Fruit fly (Drosophila melanogaster) whole organism, prepupa: Measurements from ENCODE around the gene spen.
A peak's percentile ranks its signal among the peaks of the same experiment; 100 is the strongest.

Experiments
- Blimp-1 ChIP-seq: fragments of 200-800 bp; sonication (Bioruptor generic); optimal IDR thresholded peaks from 3 replicates; lab custom pipeline; 2017; ENCODE audit warnings: missing biosample characterization, missing genetic modification characterization, mild to moderate bottlenecking, moderate library complexity, missing genetic modification reagents
- CG10669 ChIP-seq: fragments of 200-800 bp; sonication (Bioruptor generic); optimal IDR thresholded peaks from 3 replicates; lab custom pipeline; 2018; ENCODE audit warnings: missing biosample characterization, mild to moderate bottlenecking, missing genetic modification characterization, moderate library complexity
- CG11294 ChIP-seq: fragments of 200-800 bp; sonication (Bioruptor generic); IDR thresholded peaks from 2 replicates; pipeline ENCODE4 v1.3.6; 2022; ENCODE audit warnings: missing biosample characterization, missing genetic modification characterization
- CG11762 ChIP-seq: fragments of 200-800 bp; sonication (Bioruptor generic); optimal IDR thresholded peaks from 3 replicates; lab custom pipeline; 2016; ENCODE audit warnings: missing biosample characterization, missing genetic modification characterization; ENCODE audit not compliant: insufficient read depth
- CG11902 ChIP-seq: fragments of 200-800 bp; sonication (Bioruptor generic); optimal IDR thresholded peaks from 3 replicates; lab custom pipeline; 2016; ENCODE audit warnings: missing biosample characterization, missing genetic modification characterization
- CG15336 ChIP-seq: fragments of 200-800 bp; sonication (Bioruptor generic); IDR thresholded peaks from 2 replicates; pipeline ENCODE4 v1.3.6; 2022; ENCODE audit warnings: missing biosample characterization, missing genetic modification characterization
- CG1621 ChIP-seq: fragments of 200-800 bp; sonication (Bioruptor generic); optimal IDR thresholded peaks from 3 replicates; lab custom pipeline; 2018; ENCODE audit warnings: missing biosample characterization, mild to moderate bottlenecking, missing genetic modification characterization
- CG16779 ChIP-seq: fragments of 200-800 bp; sonication (Bioruptor generic); optimal IDR thresholded peaks from 3 replicates; lab custom pipeline; 2017; ENCODE audit warnings: missing biosample characterization, mild to moderate bottlenecking, missing genetic modification characterization
- CG3032 ChIP-seq: fragments of 200-800 bp; optimal IDR thresholded peaks from 2 replicates; lab custom pipeline; 2019; ENCODE audit warnings: missing biosample characterization, mild to moderate bottlenecking, missing genetic modification characterization, moderate library complexity
- CG31627 ChIP-seq: fragments of 200-800 bp; sonication (Bioruptor generic); optimal IDR thresholded peaks from 3 replicates; lab custom pipeline; 2016; ENCODE audit warnings: missing biosample characterization, missing genetic modification characterization
- CG3919 ChIP-seq: fragments of 200-800 bp; sonication (Bioruptor generic); optimal IDR thresholded peaks from 3 replicates; lab custom pipeline; 2016; ENCODE audit warnings: missing biosample characterization, missing genetic modification characterization
- CG4318 ChIP-seq: fragments of 200-800 bp; sonication (Bioruptor generic); optimal IDR thresholded peaks from 3 replicates; lab custom pipeline; 2017; ENCODE audit warnings: missing biosample characterization, mild to moderate bottlenecking, missing genetic modification characterization
- CG6276 ChIP-seq: fragments of 200-800 bp; sonication (Bioruptor generic); optimal IDR thresholded peaks from 2 replicates; lab custom pipeline; 2017; ENCODE audit warnings: missing biosample characterization, mild to moderate bottlenecking, missing genetic modification characterization
- CG6792 ChIP-seq: fragments of 200-800 bp; sonication (Bioruptor generic); optimal IDR thresholded peaks from 3 replicates; lab custom pipeline; 2016; ENCODE audit warnings: missing biosample characterization, missing genetic modification characterization
- CG6854 ChIP-seq: fragments of 200-800 bp; sonication (Bioruptor generic); optimal IDR thresholded peaks from 2 replicates; lab custom pipeline; 2017; ENCODE audit warnings: missing biosample characterization, mild to moderate bottlenecking, missing genetic modification characterization
- CG7368 ChIP-seq: fragments of 200-800 bp; sonication (Bioruptor generic); optimal IDR thresholded peaks from 3 replicates; lab custom pipeline; 2016; ENCODE audit warnings: missing biosample characterization, missing genetic modification characterization
- CG8119 ChIP-seq: fragments of 200-800 bp; sonication (Bioruptor generic); IDR thresholded peaks from 3 replicates; pipeline ENCODE4 v1.3.6; 2022; ENCODE audit warnings: missing biosample characterization, missing genetic modification characterization
- CG8319 ChIP-seq: fragments of 200-800 bp; sonication (Bioruptor generic); optimal IDR thresholded peaks from 3 replicates; lab custom pipeline; 2016; ENCODE audit warnings: missing biosample characterization, missing genetic modification characterization
- CG8632 ChIP-seq: fragments of 200-800 bp; sonication (Bioruptor generic); optimal IDR thresholded peaks from 3 replicates; lab custom pipeline; 2016; ENCODE audit warnings: missing biosample characterization, missing genetic modification characterization
- CG9139 ChIP-seq: fragments of 200-800 bp; sonication (Bioruptor generic); optimal IDR thresholded peaks from 3 replicates; lab custom pipeline; 2017; ENCODE audit warnings: missing biosample characterization, mild to moderate bottlenecking, missing genetic modification characterization
- Eip78C ChIP-seq: fragments of 200-800 bp; sonication (Bioruptor generic); peaks from one replicate; lab custom pipeline; 2016; ENCODE audit warnings: missing biosample characterization, missing genetic modification characterization
- Ets21C ChIP-seq: fragments of 200-800 bp; sonication (Bioruptor generic); optimal IDR thresholded peaks from 3 replicates; lab custom pipeline; 2016; ENCODE audit warnings: missing biosample characterization, missing genetic modification characterization
- Gug ChIP-seq: fragments of 200-800 bp; sonication (Bioruptor generic); IDR thresholded peaks from 2 replicates; pipeline ENCODE4 v1.3.6; 2022; ENCODE audit warnings: missing biosample characterization, missing genetic modification characterization
- Hr38 ChIP-seq: sonication (Bioruptor generic); optimal IDR thresholded peaks from 2 replicates; lab custom pipeline; 2016; ENCODE audit warnings: missing biosample characterization, missing genetic modification characterization
- Hr39 ChIP-seq: fragments of 200-800 bp; sonication (Bioruptor generic); optimal IDR thresholded peaks from 2 replicates; lab custom pipeline; 2016; ENCODE audit warnings: missing biosample characterization, missing genetic modification characterization
- Hr4 ChIP-seq: fragments of 200-800 bp; sonication (Bioruptor generic); optimal IDR thresholded peaks from 3 replicates; lab custom pipeline; 2016; ENCODE audit warnings: missing biosample characterization, missing genetic modification characterization
- Lpt ChIP-seq: fragments of 200-800 bp; sonication (Bioruptor generic); optimal IDR thresholded peaks from 3 replicates; lab custom pipeline; 2016; ENCODE audit warnings: missing biosample characterization, missing genetic modification characterization
- Met ChIP-seq: fragments of 200-800 bp; sonication (Bioruptor generic); optimal IDR thresholded peaks from 3 replicates; lab custom pipeline; 2016; ENCODE audit warnings: missing biosample characterization, missing genetic modification characterization
- OdsH ChIP-seq: fragments of 200-800 bp; sonication (Bioruptor generic); optimal IDR thresholded peaks from 3 replicates; lab custom pipeline; 2016; ENCODE audit warnings: missing biosample characterization, missing genetic modification characterization
- Smox ChIP-seq: fragments of 200-800 bp; sonication (Bioruptor generic); optimal IDR thresholded peaks from 3 replicates; lab custom pipeline; 2016; ENCODE audit warnings: missing biosample characterization, missing genetic modification characterization
- Sox102F ChIP-seq: fragments of 200-800 bp; sonication (Bioruptor generic); optimal IDR thresholded peaks from 2 replicates; lab custom pipeline; 2016; ENCODE audit warnings: missing biosample characterization, mild to moderate bottlenecking, missing genetic modification characterization
- Sox14 ChIP-seq: fragments of 200-800 bp; sonication (Bioruptor generic); optimal IDR thresholded peaks from 3 replicates; lab custom pipeline; 2016; ENCODE audit warnings: missing biosample characterization, missing genetic modification characterization
- achi ChIP-seq: fragments of 200-800 bp; sonication (Bioruptor generic); optimal IDR thresholded peaks from 3 replicates; lab custom pipeline; 2016; ENCODE audit warnings: missing biosample characterization, missing genetic modification characterization
- acj6 ChIP-seq: fragments of 200-800 bp; sonication (Bioruptor generic); optimal IDR thresholded peaks from 3 replicates; lab custom pipeline; 2016; ENCODE audit warnings: missing biosample characterization, missing genetic modification characterization
- dac ChIP-seq: fragments of 200-800 bp; sonication (Bioruptor generic); optimal IDR thresholded peaks from 2 replicates; lab custom pipeline; 2017; ENCODE audit warnings: missing biosample characterization, mild to moderate bottlenecking, missing genetic modification characterization
- dsx ChIP-seq: fragments of 200-800 bp; optimal IDR thresholded peaks from 3 replicates; lab custom pipeline; 2019; ENCODE audit warnings: missing biosample characterization, mild to moderate bottlenecking, missing genetic modification characterization, moderate library complexity; ENCODE audit not compliant: poor library complexity, severe bottlenecking
- eg ChIP-seq: fragments of 200-800 bp; sonication (Bioruptor generic); IDR thresholded peaks from 3 replicates; pipeline ENCODE4 v1.3.6; 2022; ENCODE audit warnings: missing biosample characterization, missing genetic modification characterization
- esn ChIP-seq: fragments of 200-800 bp; sonication (Bioruptor generic); optimal IDR thresholded peaks from 2 replicates; lab custom pipeline; 2016; ENCODE audit warnings: missing biosample characterization, mild to moderate bottlenecking, missing genetic modification characterization, moderate library complexity
- fd59A ChIP-seq: fragments of 200-800 bp; sonication (Bioruptor generic); optimal IDR thresholded peaks from 2 replicates; lab custom pipeline; 2017; ENCODE audit warnings: missing biosample characterization, mild to moderate bottlenecking, missing genetic modification characterization, missing genetic modification reagents
- fd85E ChIP-seq: fragments of 200-800 bp; sonication (Bioruptor generic); optimal IDR thresholded peaks from 3 replicates; lab custom pipeline; 2016; ENCODE audit warnings: missing biosample characterization, missing genetic modification characterization
- fkh ChIP-seq: fragments of 200-800 bp; sonication (Bioruptor generic); optimal IDR thresholded peaks from 3 replicates; lab custom pipeline; 2017; ENCODE audit warnings: missing biosample characterization, mild to moderate bottlenecking, missing genetic modification characterization, moderate library complexity
- lz ChIP-seq: fragments of 200-800 bp; sonication (Bioruptor generic); optimal IDR thresholded peaks from 3 replicates; lab custom pipeline; 2016; ENCODE audit warnings: missing biosample characterization, missing genetic modification characterization
- pdm3 ChIP-seq: fragments of 200-800 bp; sonication (Bioruptor generic); optimal IDR thresholded peaks from 3 replicates; lab custom pipeline; 2016; ENCODE audit warnings: missing biosample characterization, missing genetic modification characterization
- salr ChIP-seq, 2 experiments: fragments of 200-800 bp; sonication (Bioruptor generic); optimal IDR thresholded peaks; 3 replicates each; lab custom pipeline; 2016 to 2018; ENCODE audit warnings: missing biosample characterization in 2 of 2, missing genetic modification characterization in 2 of 2, mild to moderate bottlenecking in 1 of 2
- spab ChIP-seq: fragments of 200-800 bp; sonication (Bioruptor generic); optimal IDR thresholded peaks from 2 replicates; lab custom pipeline; 2017; ENCODE audit warnings: missing biosample characterization, mild to moderate bottlenecking, missing genetic modification characterization, missing genetic modification reagents
- svp ChIP-seq: fragments of 200-800 bp; sonication (Bioruptor generic); peaks from one replicate; lab custom pipeline; 2016; ENCODE audit warnings: missing biosample characterization, missing genetic modification characterization
- topi ChIP-seq: fragments of 200-800 bp; sonication (Bioruptor generic); optimal IDR thresholded peaks from 3 replicates; lab custom pipeline; 2016; ENCODE audit warnings: missing biosample characterization, missing genetic modification characterization

The spen gene

DNA sequence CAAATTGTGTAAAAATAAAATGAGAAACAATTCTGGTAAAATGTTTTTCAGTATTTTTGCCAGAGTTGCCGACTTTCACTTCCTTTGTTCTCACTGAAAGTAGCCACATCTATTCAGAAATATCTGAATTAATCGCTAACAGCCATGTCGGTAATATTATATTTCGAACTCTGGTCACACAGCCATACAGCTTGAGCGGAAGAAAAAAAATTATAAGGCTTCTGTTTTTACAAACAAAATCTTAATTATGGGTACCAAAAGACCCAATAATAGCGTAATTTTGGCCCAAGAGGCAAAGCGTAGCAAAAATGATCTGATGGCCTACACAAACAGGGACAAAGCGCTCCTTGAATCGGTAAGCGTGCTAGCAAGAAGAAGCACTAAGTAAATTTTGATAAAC is 2.8 kb upstream of the spen start, which contains the start of gene CG3436:
TSS of gene CG3436 (plus strand) at position 36 of the 400 bp plus-strand sequence.
- peak; percentile 59 for TF ChIP-seq Eip78C (GFP tag; lab: Kevin White, UChicago)
- no peak for TF ChIP-seq spab (GFP tag; lab: Kevin White, UChicago)
- no peak for TF ChIP-seq lz (GFP tag; lab: Kevin White, UChicago)
- peak; percentile 32 for TF ChIP-seq CG6854 (GFP tag; lab: Kevin White, UChicago)
- no peak for TF ChIP-seq topi (GFP tag; lab: Kevin White, UChicago)
- peak; percentile 34 for TF ChIP-seq fkh (GFP tag; lab: Kevin White, UChicago)
- TF ChIP-seq CG16779 (tag; lab: Kevin White, UChicago) = no peak
- TF ChIP-seq Sox14 (GFP tag; lab: Kevin White, UChicago) = peak; percentile 100
- peak; percentile 2 for TF ChIP-seq CG3032 (tag; lab: Kevin White, UChicago)
- TF ChIP-seq, all 60 proteins: peak for 5

- peak; percentile 73 to 86 for TF ChIP-seq salr (GFP tag; optimal IDR thresholded peaks at IDR 0.05; lab: Kevin White, UChicago)
- TF ChIP-seq svp (GFP tag; lab: Kevin White, UChicago) = peak; percentile 88
- peak; percentile 67 for TF ChIP-seq achi (GFP tag; lab: Kevin White, UChicago)
- peak; percentile 69 for TF ChIP-seq CG3032 (tag; lab: Kevin White, UChicago)
- TF ChIP-seq Hr39 = no peak
- peak; percentile 29 for TF ChIP-seq acj6 (GFP tag; lab: Kevin White, UChicago)
- TF ChIP-seq CG8632 = peak; percentile 74
- peak; percentile 57 for TF ChIP-seq Hr4
- peak; percentile 70 for TF ChIP-seq CG10669
- TF ChIP-seq eg (GFP tag; lab: Robert Waterston, UW) = no peak
- TF ChIP-seq CG11762 = peak; percentile 44
- no peak for TF ChIP-seq Ets21C (GFP tag; lab: Kevin White, UChicago)
- peak; percentile 22 for TF ChIP-seq CG7368
- TF ChIP-seq CG8319 = peak; percentile 58
- TF ChIP-seq CG1621 (tag; lab: Kevin White, UChicago) = peak; percentile 80
- TF ChIP-seq topi (GFP tag; lab: Kevin White, UChicago) = peak; percentile 52
- peak; percentile 85 for TF ChIP-seq CG9139 (GFP tag; lab: Kevin White, UChicago)
- TF ChIP-seq Hr38 = no peak
- TF ChIP-seq CG3919 (GFP tag; lab: Kevin White, UChicago) = peak; percentile 74
- TF ChIP-seq CG8119 (GFP tag; lab: Robert Waterston, UW) = no peak
- no peak for TF ChIP-seq CG11902 (GFP tag; lab: Kevin White, UChicago)
- TF ChIP-seq Met (GFP tag; lab: Kevin White, UChicago) = peak; percentile 67
- TF ChIP-seq CG15336 = no peak
- peak; percentile 92 for TF ChIP-seq dac (GFP tag; lab: Kevin White, UChicago)
- peak; percentile 80 for TF ChIP-seq CG6276 (GFP tag; lab: Kevin White, UChicago)
- peak; percentile 85 for TF ChIP-seq OdsH (GFP tag; lab: Kevin White, UChicago)
- TF ChIP-seq pdm3 (GFP tag; lab: Kevin White, UChicago) = peak; percentile 86
- no peak for TF ChIP-seq Blimp-1
- TF ChIP-seq Eip78C (GFP tag; lab: Kevin White, UChicago) = peak; percentile 88
- peak; percentile 83 for TF ChIP-seq Sox102F (GFP tag; lab: Kevin White, UChicago)
- TF ChIP-seq CG4318 (GFP tag; lab: Kevin White, UChicago) = peak; percentile 58
- peak; percentile 97 for TF ChIP-seq Lpt
- peak; percentile 29 for TF ChIP-seq Smox (GFP tag; lab: Kevin White, UChicago)
- peak; percentile 87 for TF ChIP-seq fd85E (GFP tag; lab: Kevin White, UChicago)
- TF ChIP-seq esn (GFP tag; lab: Kevin White, UChicago) = peak; percentile 52
- TF ChIP-seq Gug = no peak
- TF ChIP-seq spab (GFP tag; lab: Kevin White, UChicago) = peak; percentile 78
- no peak for TF ChIP-seq CG11294 (GFP tag; lab: Robert Waterston, UW)
- peak; percentile 2 for TF ChIP-seq CG31627 (GFP tag; lab: Kevin White, UChicago)
- TF ChIP-seq fd59A (GFP tag; lab: Kevin White, UChicago) = peak; percentile 85
- peak; percentile 41 for TF ChIP-seq CG6792
- TF ChIP-seq fkh (GFP tag; lab: Kevin White, UChicago) = peak; percentile 92
- TF ChIP-seq dsx (GFP tag; lab: Kevin White, UChicago) = peak; percentile 85
Observed at dm6 chr2L:160581-161452, 2.0 kb downstream of the spen start.
